Worm (Caenorhabditis elegans) whole organism, midembryonic: Measurements from ENCODE around the gene sart-3.

ENCODE experiments used
- T22C8.4 ChIP-seq: fragments of 200-800 bp; sonication (Bioruptor generic); IDR thresholded peaks from 2 replicates; pipeline ENCODE4 v1.3.6; 2022; ENCODE audit warnings: missing genetic modification characterization, missing compliant biosample characterization
- cog-1 ChIP-seq: sonication (generic microtip); optimal IDR thresholded peaks from 2 replicates; lab custom pipeline; 2016; ENCODE audit warnings: missing genetic modification characterization, missing compliant biosample characterization
- flt-1 ChIP-seq: fragments of 200-800 bp; sonication (Bioruptor generic); IDR thresholded peaks from 2 replicates; pipeline ENCODE4 v1.3.6; 2022; ENCODE audit warnings: missing genetic modification characterization, missing compliant biosample characterization
- klf-2 ChIP-seq: fragments of 200-800 bp; sonication (Bioruptor generic); conservative IDR thresholded peaks from 2 replicates; pipeline ENCODE4 v1.3.6; 2022; ENCODE audit warnings: missing genetic modification reagents, missing genetic modification characterization, missing compliant biosample characterization
- med-1 ChIP-seq: sonication (generic microtip); optimal IDR thresholded peaks from 2 replicates; lab custom pipeline; 2017; ENCODE audit warnings: missing genetic modification characterization, mild to moderate bottlenecking, missing compliant biosample characterization, antibody characterized with exemption, missing genetic modification reagents; ENCODE audit not compliant: insufficient read depth
- ref-1 ChIP-seq: fragments of 200-800 bp; sonication (Bioruptor generic); conservative IDR thresholded peaks from 2 replicates; pipeline ENCODE4 v1.3.6; 2022; ENCODE audit warnings: missing genetic modification reagents, missing genetic modification characterization, missing compliant biosample characterization
- tab-1 ChIP-seq: fragments of 200-800 bp; sonication (Bioruptor generic); IDR thresholded peaks from 2 replicates; pipeline ENCODE4 v1.3.6; 2022; ENCODE audit warnings: missing genetic modification characterization, missing compliant biosample characterization
- ztf-23 ChIP-seq: fragments of 200-800 bp; sonication (Bioruptor generic); IDR thresholded peaks from 2 replicates; pipeline ENCODE4 v1.3.6; 2022; ENCODE audit warnings: missing genetic modification reagents, missing genetic modification characterization, missing compliant biosample characterization
- ztf-29 ChIP-seq: fragments of 200-800 bp; sonication (Bioruptor generic); IDR thresholded peaks from 2 replicates; pipeline ENCODE4 v1.3.6; 2022; ENCODE audit warnings: missing genetic modification reagents, missing genetic modification characterization, missing compliant biosample characterization

Gene sart-3

ce11 chrIV:11315688-11316087 lies 17.1 kb downstream of the sart-3 start:
- TF ChIP-seq ztf-23: no peak
- TF ChIP-seq med-1 (GFP tag; lab: Kevin White, UChicago): no peak
- no peak for TF ChIP-seq tab-1 (GFP tag; lab: Robert Waterston, UW)
- no peak for TF ChIP-seq cog-1
- TF ChIP-seq ref-1 (GFP tag; lab: Robert Waterston, UW): no peak
- TF ChIP-seq ztf-29 (GFP tag; lab: Robert Waterston, UW): no peak
- no peak for TF ChIP-seq T22C8.4 (GFP tag; lab: Robert Waterston, UW)
- no peak for TF ChIP-seq flt-1 (GFP tag; lab: Robert Waterston, UW)
- TF ChIP-seq klf-2 (GFP tag; lab: Robert Waterston, UW): no peak

ce11 chrIV:11314885-11315284 lies 17.9 kb downstream of the sart-3 start, which contains the start of the genes B0035.3, B0035.22 and pfd-4:
B0035.3 (minus strand) TSS chrIV:11314998.
B0035.22 (plus strand) TSS chrIV:11315153.
pfd-4 (plus strand) TSS chrIV:11315207.
- TF ChIP-seq med-1 (GFP tag; lab: Kevin White, UChicago) (no peak), klf-2 (GFP tag; lab: Robert Waterston, UW) (no peak), cog-1 (no peak), flt-1 (GFP tag; lab: Robert Waterston, UW) (no peak), tab-1 (GFP tag; lab: Robert Waterston, UW) (no peak), ztf-29 (GFP tag; lab: Robert Waterston, UW) (no peak), T22C8.4 (GFP tag; lab: Robert Waterston, UW) (no peak), ztf-23 (no peak)

ce11 chrIV:11313880-11314279 lies 18.9 kb downstream of the sart-3 start, which contains the start of gene dnj-2:
dnj-2 (minus strand) TSS chrIV:11313980.
- TF ChIP-seq T22C8.4 (GFP tag; lab: Robert Waterston, UW) (no peak), flt-1 (GFP tag; lab: Robert Waterston, UW) (no peak), med-1 (GFP tag; lab: Kevin White, UChicago) (no peak), ref-1 (GFP tag; lab: Robert Waterston, UW) (no peak), ztf-29 (GFP tag; lab: Robert Waterston, UW) (no peak), klf-2 (GFP tag; lab: Robert Waterston, UW) (no peak), tab-1 (GFP tag; lab: Robert Waterston, UW) (no peak), ztf-23 (no peak), cog-1 (no peak)

ce11 chrIV:11311484-11311883 lies 21.3 kb downstream of the sart-3 start:
- no peak for TF ChIP-seq flt-1 (GFP tag; lab: Robert Waterston, UW)
- TF ChIP-seq T22C8.4 (GFP tag; lab: Robert Waterston, UW): no peak
- TF ChIP-seq klf-2 (GFP tag; lab: Robert Waterston, UW): 0 out of 2 replicates have a peak, but pooled peaks have one; percentile 49

ce11 chrIV:11310624-11311023 lies 22.1 kb downstream of the sart-3 start, which contains the start of gene znf-207:
znf-207 (plus strand) TSS chrIV:11310972.
- no peak for TF ChIP-seq T22C8.4 (GFP tag; lab: Robert Waterston, UW)
- no peak for TF ChIP-seq cog-1
- TF ChIP-seq tab-1 (GFP tag; lab: Robert Waterston, UW): peak; percentile 55; the same call in 1 of the 2 replicates
- 0 out of 2 replicates have a peak, but pooled peaks have one; percentile 64 for TF ChIP-seq ztf-23
- TF ChIP-seq med-1 (GFP tag; lab: Kevin White, UChicago): peak; percentile 72
- TF ChIP-seq ztf-29 (GFP tag; lab: Robert Waterston, UW): no peak
- TF ChIP-seq flt-1 (GFP tag; lab: Robert Waterston, UW): peak; percentile 66
- 0 out of 2 replicates have a peak, but pooled peaks have one; percentile 31 for TF ChIP-seq klf-2 (GFP tag; lab: Robert Waterston, UW)
- 0 out of 2 replicates have a peak, but pooled peaks have one; percentile 5 for TF ChIP-seq ref-1 (GFP tag; lab: Robert Waterston, UW)

- TF ChIP-seq ztf-29 (GFP tag; lab: Robert Waterston, UW): no peak
- no peak for TF ChIP-seq tab-1 (GFP tag; lab: Robert Waterston, UW)
- no peak for TF ChIP-seq T22C8.4 (GFP tag; lab: Robert Waterston, UW)
- TF ChIP-seq cog-1: no peak
- TF ChIP-seq ztf-23: no peak
- no peak for TF ChIP-seq klf-2 (GFP tag; lab: Robert Waterston, UW)
Observed at ce11 chrIV:11307770-11308169, 25.0 kb downstream of the sart-3 start.

ce11 chrIV:11306548-11306947 lies 26.2 kb downstream of the sart-3 start, which contains the start of gene B0035.13:
B0035.13 (minus strand) TSS chrIV:11306720.
- TF ChIP-seq tab-1 (GFP tag; lab: Robert Waterston, UW) (no peak), T22C8.4 (GFP tag; lab: Robert Waterston, UW) (no peak), ztf-29 (GFP tag; lab: Robert Waterston, UW) (no peak), ref-1 (GFP tag; lab: Robert Waterston, UW) (no peak), ztf-23 (no peak), klf-2 (GFP tag; lab: Robert Waterston, UW) (no peak), flt-1 (GFP tag; lab: Robert Waterston, UW) (no peak), med-1 (GFP tag; lab: Kevin White, UChicago) (no peak), cog-1 (no peak)

ce11 chrIV:11304970-11305369 lies 27.8 kb downstream of the sart-3 start:
- TF ChIP-seq cog-1 (no peak), ztf-29 (GFP tag; lab: Robert Waterston, UW) (no peak), ztf-23 (no peak), T22C8.4 (GFP tag; lab: Robert Waterston, UW) (no peak), flt-1 (GFP tag; lab: Robert Waterston, UW) (no peak), med-1 (GFP tag; lab: Kevin White, UChicago) (no peak), ref-1 (GFP tag; lab: Robert Waterston, UW) (no peak), klf-2 (GFP tag; lab: Robert Waterston, UW) (no peak), tab-1 (GFP tag; lab: Robert Waterston, UW) (no peak)
